Fruit fly (Drosophila melanogaster): ENCODE data around the gene CG13731.

The CG13731 gene

DNA sequence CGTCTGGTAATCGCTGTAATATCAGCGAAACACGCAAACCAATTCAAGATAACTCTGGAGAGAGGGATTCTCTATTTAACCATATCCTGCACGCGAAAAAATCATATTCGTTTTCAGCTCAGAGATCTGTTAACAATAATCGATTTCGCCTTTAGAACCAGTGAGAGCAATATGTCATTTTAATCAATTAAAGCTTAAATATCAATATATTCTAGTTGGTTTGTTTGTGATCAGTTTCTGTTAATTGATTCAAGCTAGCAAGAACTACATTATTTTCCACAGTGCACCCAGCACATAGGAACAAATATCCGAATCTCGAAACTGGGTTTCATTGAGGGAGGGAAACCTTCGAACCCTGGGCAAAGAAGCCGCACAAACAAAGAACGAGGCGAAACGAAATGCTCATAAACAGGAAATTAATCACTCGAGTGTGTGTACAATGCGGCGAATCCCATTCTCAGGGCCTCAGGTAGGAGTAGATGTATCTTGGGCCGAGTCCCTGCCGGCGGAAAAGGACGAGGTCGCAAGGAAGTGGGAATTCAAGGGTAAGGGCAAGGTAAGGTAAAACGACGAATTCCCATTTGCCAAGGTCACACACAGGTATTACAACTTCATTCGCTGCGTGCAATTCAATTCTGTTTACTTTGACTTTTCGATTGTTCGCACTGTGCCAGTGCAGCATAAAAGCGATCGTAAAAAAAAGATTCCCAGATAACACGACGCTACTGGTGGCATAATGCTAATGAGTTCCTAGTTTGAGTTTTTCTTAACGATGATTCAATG lies 27.4 kb upstream of the CG13731 start:
- TF ChIP-seq CG32121 (GFP tag; IDR thresholded peaks at IDR 0.05) (no peak), CG12605 (GFP tag; IDR thresholded peaks at IDR 0.05) (no peak), CG15710 (tag; optimal IDR thresholded peaks at IDR 0.05) (peak; percentile 89), Pif1A (GFP tag; optimal IDR thresholded peaks at IDR 0.05) (peak; percentile 79), CG8159 (tag; optimal IDR thresholded peaks at IDR 0.05) (peak; percentile 93), CG14655 (GFP tag; optimal IDR thresholded peaks at IDR 0.05) (peak; percentile 57), CG17806 (tag; optimal IDR thresholded peaks at IDR 0.05) (peak; percentile 82), EcR (GFP tag; optimal IDR thresholded peaks at IDR 0.05) (peak; percentile 46), CG4496 (GFP tag; IDR thresholded peaks at IDR 0.05) (peak; percentile 10; the same call in 1 of the 3 replicates), rn (GFP tag; IDR thresholded peaks at IDR 0.05) (no peak), CG8301 (tag; optimal IDR thresholded peaks at IDR 0.05) (peak; percentile 50), CG9948 (tag; optimal IDR thresholded peaks at IDR 0.05) (peak; percentile 83), gl (tag; optimal IDR thresholded peaks at IDR 0.05) (peak; percentile 76), Pif1B (GFP tag; optimal IDR thresholded peaks at IDR 0.05) (peak; percentile 78), Snoo (tag; optimal IDR thresholded peaks at IDR 0.05) (peak; percentile 29), CG10348 (GFP tag; IDR thresholded peaks at IDR 0.05) (no peak), CG34367 (tag; optimal IDR thresholded peaks at IDR 0.05) (peak; percentile 84), D1 (tag; optimal IDR thresholded peaks at IDR 0.05) (peak; percentile 76), CG13204 (GFP tag; optimal IDR thresholded peaks at IDR 0.05) (peak; percentile 43), fd96Ca (GFP tag; IDR thresholded peaks at IDR 0.05) (no peak), Ets98B (GFP tag; IDR thresholded peaks at IDR 0.05) (no peak)

- TF ChIP-seq CG8301 (tag; optimal IDR thresholded peaks at IDR 0.05) (no peak), Snoo (tag; optimal IDR thresholded peaks at IDR 0.05) (no peak), CG8159 (tag; optimal IDR thresholded peaks at IDR 0.05) (no peak), Pif1A (GFP tag; optimal IDR thresholded peaks at IDR 0.05) (no peak), D1 (tag; optimal IDR thresholded peaks at IDR 0.05) (no peak), CG13204 (GFP tag; optimal IDR thresholded peaks at IDR 0.05) (no peak), CG34367 (tag; optimal IDR thresholded peaks at IDR 0.05) (no peak), EcR (GFP tag; optimal IDR thresholded peaks at IDR 0.05) (no peak), CG17806 (tag; optimal IDR thresholded peaks at IDR 0.05) (no peak), fd96Ca (GFP tag; IDR thresholded peaks at IDR 0.05) (no peak), rn (GFP tag; IDR thresholded peaks at IDR 0.05) (no peak), CG10348 (GFP tag; IDR thresholded peaks at IDR 0.05) (no peak), gl (tag; optimal IDR thresholded peaks at IDR 0.05) (no peak), CG15710 (tag; optimal IDR thresholded peaks at IDR 0.05) (no peak), CG12605 (GFP tag; IDR thresholded peaks at IDR 0.05) (no peak), CG32121 (GFP tag; IDR thresholded peaks at IDR 0.05) (no peak), CG14655 (GFP tag; optimal IDR thresholded peaks at IDR 0.05) (no peak), Pif1B (GFP tag; optimal IDR thresholded peaks at IDR 0.05) (no peak), Ets98B (GFP tag; IDR thresholded peaks at IDR 0.05) (no peak), CG4496 (GFP tag; IDR thresholded peaks at IDR 0.05) (no peak)
Observed at dm6 chr3L:17412146-17412545, 23.4 kb upstream of the CG13731 start.

dm6 chr3L:17411273-17411672 lies 22.5 kb upstream of the CG13731 start:
- TF ChIP-seq CG4496 (GFP tag; IDR thresholded peaks at IDR 0.05) (no peak), gl (tag; optimal IDR thresholded peaks at IDR 0.05) (no peak), CG32121 (GFP tag; IDR thresholded peaks at IDR 0.05) (no peak), Pif1B (GFP tag; optimal IDR thresholded peaks at IDR 0.05) (no peak), Ets98B (GFP tag; IDR thresholded peaks at IDR 0.05) (no peak), CG12605 (GFP tag; IDR thresholded peaks at IDR 0.05) (no peak), CG34367 (tag; optimal IDR thresholded peaks at IDR 0.05) (no peak), CG14655 (GFP tag; optimal IDR thresholded peaks at IDR 0.05) (no peak), CG10348 (GFP tag; IDR thresholded peaks at IDR 0.05) (no peak), EcR (GFP tag; optimal IDR thresholded peaks at IDR 0.05) (no peak), rn (GFP tag; IDR thresholded peaks at IDR 0.05) (no peak)

- TF ChIP-seq CG8159 (tag; optimal IDR thresholded peaks at IDR 0.05) (no peak), gl (tag; optimal IDR thresholded peaks at IDR 0.05) (no peak), rn (GFP tag; IDR thresholded peaks at IDR 0.05) (no peak), EcR (GFP tag; optimal IDR thresholded peaks at IDR 0.05) (no peak), CG8301 (tag; optimal IDR thresholded peaks at IDR 0.05) (no peak), Ets98B (GFP tag; IDR thresholded peaks at IDR 0.05) (no peak), CG17806 (tag; optimal IDR thresholded peaks at IDR 0.05) (no peak), CG13204 (GFP tag; optimal IDR thresholded peaks at IDR 0.05) (no peak), CG34367 (tag; optimal IDR thresholded peaks at IDR 0.05) (no peak)
Observed at dm6 chr3L:17407480-17408093, 18.8 kb upstream of the CG13731 start.

- TF ChIP-seq D1 (tag; optimal IDR thresholded peaks at IDR 0.05) = peak; percentile 77
- TF ChIP-seq EcR (GFP tag; optimal IDR thresholded peaks at IDR 0.05) = no peak
Observed at dm6 chr3L:17407073-17407472, 18.3 kb upstream of the CG13731 start.

DNA sequence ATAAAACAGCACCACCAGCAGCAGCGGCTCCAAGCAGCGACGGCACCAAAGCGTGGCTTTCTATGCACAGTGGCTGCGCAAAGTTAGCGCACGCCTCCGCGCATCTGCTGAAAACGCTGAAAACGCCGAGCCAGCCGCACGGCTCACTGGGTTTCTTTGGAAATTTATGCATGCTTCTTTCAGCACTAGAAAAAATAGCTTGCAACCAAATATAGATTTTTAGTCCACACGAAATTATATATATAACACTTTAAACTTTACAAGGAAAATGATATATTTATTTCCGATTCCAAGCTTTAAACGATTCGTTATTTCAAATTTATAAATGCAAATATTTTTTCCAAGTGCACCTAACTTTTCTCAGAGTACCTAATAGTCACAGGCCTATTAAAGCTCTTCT lies 15.9 kb upstream of the CG13731 start:
- no peak for TF ChIP-seq Ets98B (GFP tag; IDR thresholded peaks at IDR 0.05)
- TF ChIP-seq CG14655 (GFP tag; optimal IDR thresholded peaks at IDR 0.05) = peak; percentile 76
- TF ChIP-seq CG8159 (tag; optimal IDR thresholded peaks at IDR 0.05) = no peak
- TF ChIP-seq CG4496 (GFP tag; IDR thresholded peaks at IDR 0.05) = peak; percentile 83
- peak; percentile 3 for TF ChIP-seq Pif1B (GFP tag; optimal IDR thresholded peaks at IDR 0.05)
- TF ChIP-seq Pif1A (GFP tag; optimal IDR thresholded peaks at IDR 0.05) = peak; percentile 11
- peak; percentile 68 for TF ChIP-seq CG8301 (tag; optimal IDR thresholded peaks at IDR 0.05)
